Worm (Caenorhabditis elegans) whole organism, L3 larva: ENCODE results near the gene C48D1.9.

Experiments used
- ZK546.5 ChIP-seq: sonication (generic microtip); optimal IDR thresholded peaks from 2 replicates; lab custom pipeline; 2017; ENCODE audit warnings: missing biosample characterization, missing genetic modification characterization
- ama-1 ChIP-seq: fragments of 150-350 bp; optimal IDR thresholded peaks from 2 replicates; lab custom pipeline; 2018
- nhr-12 ChIP-seq: fragments of 150-350 bp; optimal IDR thresholded peaks from 2 replicates; lab custom pipeline; 2014; ENCODE audit warnings: missing biosample characterization, missing genetic modification characterization
- nhr-23 ChIP-seq: fragments of 150-350 bp; optimal IDR thresholded peaks from 2 replicates; lab custom pipeline; 2014; ENCODE audit warnings: missing biosample characterization, missing genetic modification reagents, missing genetic modification characterization

DNA sequence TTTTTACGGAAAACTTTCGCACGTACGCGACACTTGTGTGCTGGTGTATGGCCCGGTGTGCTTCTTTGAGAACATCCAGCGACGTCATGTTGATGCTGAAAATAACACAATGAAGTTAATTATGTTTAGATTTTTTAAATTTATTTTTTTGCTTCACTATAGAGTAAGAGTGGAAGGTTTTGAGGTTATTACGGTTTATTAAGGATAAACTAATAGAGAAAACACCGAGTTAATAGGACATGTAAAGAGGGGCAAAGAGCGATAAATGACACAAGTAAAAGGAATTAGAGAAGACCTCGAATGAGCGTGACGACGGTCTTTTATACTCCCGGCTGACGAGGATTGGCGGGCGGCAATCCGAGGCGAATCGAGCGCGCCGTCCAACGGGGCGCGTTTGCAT lies 20.5 kb downstream of the C48D1.9 start, which contains the start of gene F58D2.4:
- TF ChIP-seq nhr-23 (tag; lab: Kevin White, UChicago), result no peak
- TF ChIP-seq ZK546.5 (tag; lab: Kevin White, UChicago), result no peak
- no peak for TF ChIP-seq nhr-12 (tag; lab: Kevin White, UChicago)
- TF ChIP-seq ama-1 (lab: Kevin White, UChicago), result no peak
